Fruit fly (Drosophila melanogaster): ENCODE measurements around the gene mtsh.
A peak's percentile ranks its signal among the peaks of the same experiment; 100 is the strongest.

mtsh gene

dm6 chr2L:8279400-8280065 is 40.2 kb downstream of the mtsh start (continued):
- TF ChIP-seq svp (GFP tag) (peak; percentile 98), CG6163 (GFP tag; IDR thresholded peaks at IDR 0.05) (peak; percentile 93), CG8119 (GFP tag; IDR thresholded peaks at IDR 0.05) (peak; percentile 83), Eip75B (GFP tag; optimal IDR thresholded peaks at IDR 0.05) (peak; percentile 93), CG9139 (GFP tag; optimal IDR thresholded peaks at IDR 0.05) (peak; percentile 85), topi (GFP tag; optimal IDR thresholded peaks at IDR 0.05) (peak; percentile 96), dsx (GFP tag; optimal IDR thresholded peaks at IDR 0.05; ENCODE audit: poor library complexity, severe bottlenecking) (peak; percentile 92), ss (GFP tag; optimal IDR thresholded peaks at IDR 0.05) (peak; percentile 85 to 91), CG15336 (GFP tag; IDR thresholded peaks at IDR 0.05) (peak; percentile 77), lz (GFP tag; optimal IDR thresholded peaks at IDR 0.05) (peak; percentile 96), OdsH (GFP tag; optimal IDR thresholded peaks at IDR 0.05) (peak; percentile 90), spab (GFP tag; optimal IDR thresholded peaks at IDR 0.05) (peak; percentile 89), fd85E (GFP tag; optimal IDR thresholded peaks at IDR 0.05) (peak; percentile 54), Hr39 (GFP tag; optimal IDR thresholded peaks at IDR 0.05) (peak; percentile 95), CG31627 (GFP tag; optimal IDR thresholded peaks at IDR 0.05) (peak; percentile 95), CG16779 (tag; optimal IDR thresholded peaks at IDR 0.05) (peak; percentile 74), CG8632 (GFP tag; optimal IDR thresholded peaks at IDR 0.05) (peak; percentile 86), net (GFP tag; optimal IDR thresholded peaks at IDR 0.05) (peak; percentile 88), CG8319 (GFP tag; optimal IDR thresholded peaks at IDR 0.05) (peak; percentile 80)

dm6 chr2L:8277561-8278201 is 42.0 kb downstream of the mtsh start:
- TF ChIP-seq CG11294 (GFP tag; IDR thresholded peaks at IDR 0.05) = peak; percentile 99
- peak; percentile 100 for TF ChIP-seq CG15336 (GFP tag; IDR thresholded peaks at IDR 0.05)
- peak; percentile 99 for TF ChIP-seq CG3919 (GFP tag; optimal IDR thresholded peaks at IDR 0.05)
- TF ChIP-seq Smox (GFP tag; optimal IDR thresholded peaks at IDR 0.05) = peak; percentile 98
- peak; percentile 98 for TF ChIP-seq Eip75B (GFP tag; optimal IDR thresholded peaks at IDR 0.05)
- TF ChIP-seq CG11902 (GFP tag; optimal IDR thresholded peaks at IDR 0.05) = peak; percentile 95
- TF ChIP-seq net (GFP tag; optimal IDR thresholded peaks at IDR 0.05) = peak; percentile 99
- TF ChIP-seq cyc (GFP tag; optimal IDR thresholded peaks at IDR 0.05) = peak; percentile 98
- peak; percentile 99 for TF ChIP-seq achi (GFP tag; optimal IDR thresholded peaks at IDR 0.05)
- TF ChIP-seq pdm3 (GFP tag; optimal IDR thresholded peaks at IDR 0.05) = peak; percentile 99
- peak; percentile 99 for TF ChIP-seq CG6792 (GFP tag; optimal IDR thresholded peaks at IDR 0.05)
- no peak for TF ChIP-seq Hr38 (GFP tag; optimal IDR thresholded peaks at IDR 0.05)
- peak; percentile 98 for TF ChIP-seq Sox14 (GFP tag; optimal IDR thresholded peaks at IDR 0.05)
- peak; percentile 100 for TF ChIP-seq CG8119 (GFP tag; IDR thresholded peaks at IDR 0.05)
- TF ChIP-seq CG32006 (GFP tag; optimal IDR thresholded peaks at IDR 0.05) = peak; percentile 99
- TF ChIP-seq topi (GFP tag; optimal IDR thresholded peaks at IDR 0.05) = peak; percentile 99
- peak; percentile 97 for TF ChIP-seq CG6808 (GFP tag; optimal IDR thresholded peaks at IDR 0.05)
- TF ChIP-seq spab (GFP tag; optimal IDR thresholded peaks at IDR 0.05) = peak; percentile 98
- peak; percentile 99 for TF ChIP-seq Sox102F (GFP tag; optimal IDR thresholded peaks at IDR 0.05)
- peak; percentile 91 for TF ChIP-seq Ets21C (GFP tag; optimal IDR thresholded peaks at IDR 0.05)
- TF ChIP-seq CG7368 (GFP tag; optimal IDR thresholded peaks at IDR 0.05) = peak; percentile 98
- TF ChIP-seq CG1621 (tag; optimal IDR thresholded peaks at IDR 0.05) = peak; percentile 94
- peak; percentile 98 for TF ChIP-seq Eip93F (GFP tag; optimal IDR thresholded peaks at IDR 0.05)
- TF ChIP-seq CG4318 (GFP tag; optimal IDR thresholded peaks at IDR 0.05) = peak; percentile 95
- TF ChIP-seq OdsH (GFP tag; optimal IDR thresholded peaks at IDR 0.05) = peak; percentile 99
- peak; percentile 99 for TF ChIP-seq Lpt (GFP tag; optimal IDR thresholded peaks at IDR 0.05)
- TF ChIP-seq CG11762 (GFP tag; optimal IDR thresholded peaks at IDR 0.05; ENCODE audit: insufficient read depth) = peak; percentile 98
- TF ChIP-seq fd59A (GFP tag; optimal IDR thresholded peaks at IDR 0.05) = peak; percentile 96
- peak; percentile 99 for TF ChIP-seq Hr4 (GFP tag; optimal IDR thresholded peaks at IDR 0.05)
- TF ChIP-seq Eip78C (GFP tag) = peak; percentile 100
- TF ChIP-seq fkh (GFP tag; optimal IDR thresholded peaks at IDR 0.05) = peak; percentile 65
- TF ChIP-seq CG8319 (GFP tag; optimal IDR thresholded peaks at IDR 0.05) = peak; percentile 97
- peak; percentile 97 for TF ChIP-seq Ets96B (tag; optimal IDR thresholded peaks at IDR 0.05)
- peak; percentile 96 for TF ChIP-seq fd85E (GFP tag; optimal IDR thresholded peaks at IDR 0.05)
- peak; percentile 97 for TF ChIP-seq CG6854 (GFP tag; optimal IDR thresholded peaks at IDR 0.05)
- peak; percentile 98 for TF ChIP-seq lz (GFP tag; optimal IDR thresholded peaks at IDR 0.05)
- peak; percentile 93 for TF ChIP-seq Blimp-1 (GFP tag; optimal IDR thresholded peaks at IDR 0.05)
- peak; percentile 96 for TF ChIP-seq dsx (GFP tag; optimal IDR thresholded peaks at IDR 0.05; ENCODE audit: poor library complexity, severe bottlenecking)
